Worm (Caenorhabditis elegans): ENCODE measurements around the gene tnt-3.

ce11 chrX:7992102-7992501, 47.2 kb upstream of the tnt-3 start:
- TF ChIP-seq med-1 (GFP tag; optimal IDR thresholded peaks at IDR 0.05; ENCODE audit: insufficient read depth), result no peak
- no peak for TF ChIP-seq ztf-23 (GFP tag; IDR thresholded peaks at IDR 0.05)
- TF ChIP-seq cog-1 (tag; optimal IDR thresholded peaks at IDR 0.05), result no peak
- TF ChIP-seq klf-2 (GFP tag; conservative IDR thresholded peaks at IDR 0.05), result no peak
- no peak for TF ChIP-seq flt-1 (GFP tag; IDR thresholded peaks at IDR 0.05)
- no peak for TF ChIP-seq tab-1 (GFP tag; IDR thresholded peaks at IDR 0.05)
- no peak for TF ChIP-seq ref-1 (GFP tag; conservative IDR thresholded peaks at IDR 0.05)

Data from whole organism, midembryonic.